Fruit fly (Drosophila melanogaster) whole organism, pupa: Measurements from ENCODE around the gene CG13135.

Source experiments
- CG10348 ChIP-seq: fragments of 200-800 bp; sonication (Bioruptor generic); IDR thresholded peaks from 2 replicates; pipeline ENCODE4 v1.3.6; 2022; ENCODE audit warnings: missing biosample characterization, missing genetic modification characterization
- CG13204 ChIP-seq: fragments of 200-800 bp; sonication (Bioruptor generic); optimal IDR thresholded peaks from 2 replicates; lab custom pipeline; 2018; ENCODE audit warnings: missing biosample characterization, mild to moderate bottlenecking, missing genetic modification characterization, moderate library complexity
- CG14655 ChIP-seq: fragments of 200-800 bp; sonication (Bioruptor generic); optimal IDR thresholded peaks from 3 replicates; lab custom pipeline; 2017; ENCODE audit warnings: mild to moderate bottlenecking, missing biosample characterization, missing genetic modification reagents, missing genetic modification characterization
- CG32121 ChIP-seq: fragments of 200-800 bp; sonication (Bioruptor generic); IDR thresholded peaks from 2 replicates; pipeline ENCODE4 v1.3.6; 2022; ENCODE audit warnings: missing biosample characterization, missing genetic modification characterization
- CG34367 ChIP-seq: fragments of 200-800 bp; sonication (Bioruptor generic); optimal IDR thresholded peaks from 2 replicates; lab custom pipeline; 2018; ENCODE audit warnings: missing biosample characterization, mild to moderate bottlenecking, missing genetic modification characterization
- CG4496 ChIP-seq: fragments of 200-800 bp; sonication (Bioruptor generic); IDR thresholded peaks from 3 replicates; pipeline ENCODE4 v1.3.6; 2022; ENCODE audit warnings: missing biosample characterization, missing genetic modification characterization
- CG9948 ChIP-seq: fragments of 200-800 bp; sonication (Bioruptor generic); optimal IDR thresholded peaks from 2 replicates; lab custom pipeline; 2018; ENCODE audit warnings: missing biosample characterization, mild to moderate bottlenecking, missing genetic modification characterization, moderate library complexity
- EcR ChIP-seq: fragments of 200-800 bp; sonication (Bioruptor generic); optimal IDR thresholded peaks from 3 replicates; lab custom pipeline; 2019; ENCODE audit warnings: missing biosample characterization, missing genetic modification characterization, mild to moderate bottlenecking, moderate library complexity, missing genetic modification reagents
- Ets98B ChIP-seq: fragments of 200-800 bp; sonication (Bioruptor generic); IDR thresholded peaks from 2 replicates; pipeline ENCODE4 v1.3.6; 2022; ENCODE audit warnings: missing biosample characterization, missing genetic modification characterization
- Pif1A ChIP-seq: fragments of 200-800 bp; sonication (Bioruptor generic); optimal IDR thresholded peaks from 3 replicates; lab custom pipeline; 2016; ENCODE audit warnings: missing biosample characterization, missing genetic modification characterization
- Snoo ChIP-seq: fragments of 200-800 bp; sonication (Bioruptor generic); optimal IDR thresholded peaks from 3 replicates; lab custom pipeline; 2017; ENCODE audit warnings: missing biosample characterization, mild to moderate bottlenecking, missing genetic modification characterization, inconsistent platforms
- gl ChIP-seq: fragments of 200-800 bp; sonication (Bioruptor generic); optimal IDR thresholded peaks from 2 replicates; lab custom pipeline; 2018; ENCODE audit warnings: missing biosample characterization, mild to moderate bottlenecking, missing genetic modification characterization

DNA sequence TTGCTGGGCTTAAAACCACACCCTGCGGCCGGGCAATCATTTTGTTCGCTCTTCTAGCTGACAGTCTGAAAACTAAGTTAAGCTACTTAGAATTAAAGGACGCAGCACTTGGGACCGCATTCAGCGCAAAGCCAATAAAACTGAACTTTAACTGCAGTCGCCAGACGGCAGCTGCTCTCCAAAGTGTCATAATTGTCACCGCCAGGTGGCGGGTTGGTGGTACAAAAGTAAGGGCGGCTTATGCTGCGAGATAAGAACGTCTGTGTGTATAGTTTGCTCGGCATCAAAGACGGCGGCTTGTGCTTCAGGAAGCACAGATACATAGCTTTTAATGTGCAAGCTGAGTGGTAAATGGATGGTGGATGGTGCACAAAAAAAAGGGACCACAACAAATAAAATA, 13.8 kb downstream of the CG13135 start:
- TF ChIP-seq CG4496 (no peak), EcR (no peak), CG10348 (GFP tag; lab: Robert Waterston, UW) (no peak), CG32121 (GFP tag; lab: Robert Waterston, UW) (no peak), CG14655 (GFP tag; lab: Kevin White, UChicago) (no peak), Snoo (tag; lab: Kevin White, UChicago) (no peak), Pif1A (GFP tag; lab: Kevin White, UChicago) (no peak), gl (tag; lab: Kevin White, UChicago) (no peak), CG13204 (GFP tag; lab: Kevin White, UChicago) (no peak), Ets98B (no peak), CG9948 (tag; lab: Kevin White, UChicago) (no peak), CG34367 (tag; lab: Kevin White, UChicago) (no peak)
